Worm (Caenorhabditis elegans) whole organism, L1 larva: Measurements from ENCODE around the gene nex-2.

Source experiments
- aha-1 ChIP-seq: fragments of 150-350 bp; optimal IDR thresholded peaks from 2 replicates; lab custom pipeline; 2014; ENCODE audit warnings: missing biosample characterization, missing genetic modification characterization
- alr-1 ChIP-seq: fragments of 200-800 bp; sonication (Bioruptor generic); optimal IDR thresholded peaks from 2 replicates; lab custom pipeline; 2018; ENCODE audit warnings: borderline replicate concordance, mild to moderate bottlenecking, missing genetic modification characterization, missing compliant biosample characterization
- ceh-82 ChIP-seq, 3 experiments: fragments of 150-350 bp in 1 of 3; sonication (generic microtip) in 2 of 3; optimal IDR thresholded peaks; 2 replicates each; lab custom pipeline; 2014 to 2017; ENCODE audit warnings: missing biosample characterization in 3 of 3, missing genetic modification characterization in 3 of 3
- ceh-88 ChIP-seq: fragments of 200-800 bp; sonication (Bioruptor generic); IDR thresholded peaks from 2 replicates; pipeline ENCODE4 v1.3.6; 2022; ENCODE audit warnings: missing genetic modification characterization, missing compliant biosample characterization
- ceh-90 ChIP-seq: sonication (generic microtip); optimal IDR thresholded peaks from 2 replicates; lab custom pipeline; 2016; ENCODE audit warnings: missing genetic modification characterization, missing compliant biosample characterization
- ces-1 ChIP-seq: fragments of 150-350 bp; optimal IDR thresholded peaks from 2 replicates; lab custom pipeline; 2014; ENCODE audit warnings: missing biosample characterization, missing genetic modification reagents, missing genetic modification characterization
- dpl-1 ChIP-seq, 3 experiments: fragments of 150-350 bp in 2 of 3; sonication (generic microtip) in 1 of 3; optimal IDR thresholded peaks; 2 replicates each; lab custom pipeline; 2014 to 2017; ENCODE audit warnings: missing biosample characterization in 3 of 3, missing genetic modification characterization in 3 of 3, missing genetic modification reagents in 3 of 3
- dsc-1 ChIP-seq: sonication (generic microtip); optimal IDR thresholded peaks from 2 replicates; lab custom pipeline; 2016; ENCODE audit warnings: mild to moderate bottlenecking, missing genetic modification characterization, missing compliant biosample characterization
- efl-1 ChIP-seq, 4 experiments: fragments of 150-350 bp; optimal IDR thresholded peaks in 3 of 4; peaks in 1 of 4; 1 replicate in 1 of 4; 2 replicates in 3 of 4; lab custom pipeline; 2014; ENCODE audit warnings: missing biosample characterization in 2 of 4, missing genetic modification characterization in 2 of 4, missing genetic modification reagents in 2 of 4
- efl-3 ChIP-seq: fragments of 200-800 bp; sonication (Bioruptor generic); optimal IDR thresholded peaks from 2 replicates; lab custom pipeline; 2018; ENCODE audit warnings: mild to moderate bottlenecking, missing genetic modification characterization, missing compliant biosample characterization
- egl-27 ChIP-seq, 2 experiments: fragments of 150-350 bp in 1 of 2; sonication (generic microtip); optimal IDR thresholded peaks; 3 replicates each; lab custom pipeline; 2017 to 2018; ENCODE audit warnings: missing biosample characterization in 2 of 2, missing genetic modification characterization in 2 of 2, missing genetic modification reagents in 2 of 2
- elt-2 ChIP-seq: sonication (generic microtip); optimal IDR thresholded peaks from 2 replicates; lab custom pipeline; 2016; ENCODE audit warnings: missing genetic modification characterization, mild to moderate bottlenecking, inconsistent platforms, missing compliant biosample characterization, missing genetic modification reagents
- elt-3 ChIP-seq, 6 experiments: fragments of 150-350 bp in 1 of 6; sonication (generic microtip); optimal IDR thresholded peaks; 2 replicates each; lab custom pipeline; 2017 to 2018; ENCODE audit warnings: missing biosample characterization in 6 of 6, missing genetic modification characterization in 6 of 6, inconsistent platforms in 1 of 6
- ets-5 ChIP-seq: fragments of 200-800 bp; sonication (Bioruptor generic); IDR thresholded peaks from 2 replicates; pipeline ENCODE4 v1.3.6; 2022; ENCODE audit warnings: missing genetic modification characterization, missing compliant biosample characterization
- fos-1 ChIP-seq: fragments of 150-350 bp; optimal IDR thresholded peaks from 2 replicates; lab custom pipeline; 2014; ENCODE audit warnings: missing biosample characterization, missing genetic modification characterization
- grh-1 ChIP-seq: fragments of 200-800 bp; sonication (Bioruptor generic); IDR thresholded peaks from 2 replicates; pipeline ENCODE4 v1.3.6; 2022; ENCODE audit warnings: missing genetic modification reagents, missing genetic modification characterization, missing compliant biosample characterization
- hlh-4 ChIP-seq: sonication (generic microtip); optimal IDR thresholded peaks from 2 replicates; lab custom pipeline; 2016; ENCODE audit warnings: mild to moderate bottlenecking, missing genetic modification characterization, missing compliant biosample characterization
- lin-35 ChIP-seq, 2 experiments: fragments of 150-350 bp; optimal IDR thresholded peaks; 2 replicates each; lab custom pipeline; 2014; ENCODE audit warnings: missing biosample characterization in 2 of 2, missing genetic modification characterization in 2 of 2, missing genetic modification reagents in 2 of 2
- lin-39 ChIP-seq: fragments of 150-350 bp; optimal IDR thresholded peaks from 2 replicates; lab custom pipeline; 2014; ENCODE audit warnings: missing biosample characterization, missing genetic modification reagents, missing genetic modification characterization
- lir-3 ChIP-seq: sonication (generic microtip); optimal IDR thresholded peaks from 2 replicates; lab custom pipeline; 2016; ENCODE audit warnings: mild to moderate bottlenecking, missing genetic modification characterization, moderate library complexity, missing compliant biosample characterization; ENCODE audit not compliant: poor library complexity
- lsy-2 ChIP-seq, 2 experiments: fragments of 150-350 bp; optimal IDR thresholded peaks; 2 replicates each; lab custom pipeline; 2014; ENCODE audit warnings: missing biosample characterization in 2 of 2, missing genetic modification characterization in 2 of 2
- mab-9 ChIP-seq: fragments of 200-800 bp; sonication (Bioruptor generic); IDR thresholded peaks from 2 replicates; pipeline ENCODE4 v1.3.6; 2022; ENCODE audit warnings: missing genetic modification reagents, missing genetic modification characterization, missing compliant biosample characterization
- mef-2 ChIP-seq: fragments of 150-350 bp; optimal IDR thresholded peaks from 2 replicates; lab custom pipeline; 2014; ENCODE audit warnings: missing biosample characterization, missing genetic modification characterization
- mep-1 ChIP-seq: fragments of 150-350 bp; optimal IDR thresholded peaks from 2 replicates; lab custom pipeline; 2014; ENCODE audit warnings: missing biosample characterization, missing genetic modification characterization
- nhr-11 ChIP-seq: fragments of 150-350 bp; optimal IDR thresholded peaks from 2 replicates; lab custom pipeline; 2014; ENCODE audit warnings: missing biosample characterization, missing genetic modification characterization
- nhr-12 ChIP-seq: sonication (generic microtip); optimal IDR thresholded peaks from 2 replicates; lab custom pipeline; 2017; ENCODE audit warnings: missing biosample characterization, missing genetic modification characterization
- nhr-20 ChIP-seq: sonication (generic microtip); optimal IDR thresholded peaks from 2 replicates; lab custom pipeline; 2016; ENCODE audit warnings: mild to moderate bottlenecking, missing genetic modification characterization, missing compliant biosample characterization
- nhr-28 ChIP-seq: fragments of 150-350 bp; optimal IDR thresholded peaks from 2 replicates; lab custom pipeline; 2014; ENCODE audit warnings: missing biosample characterization, missing genetic modification characterization
- nhr-85 ChIP-seq: sonication (generic microtip); peaks from one replicate; lab custom pipeline; 2016; ENCODE audit warnings: missing genetic modification characterization, inconsistent platforms, missing compliant biosample characterization
- pqm-1 ChIP-seq: sonication (generic microtip); optimal IDR thresholded peaks from 3 replicates; lab custom pipeline; 2017; ENCODE audit warnings: missing biosample characterization, missing genetic modification characterization
- sox-4 ChIP-seq: sonication (generic microtip); optimal IDR thresholded peaks from 2 replicates; lab custom pipeline; 2016; ENCODE audit warnings: missing genetic modification characterization, missing compliant biosample characterization
- sptf-1 ChIP-seq: fragments of 150-350 bp; optimal IDR thresholded peaks from 2 replicates; lab custom pipeline; 2014; ENCODE audit warnings: missing biosample characterization, missing genetic modification characterization
- unc-30 ChIP-seq: sonication (generic microtip); optimal IDR thresholded peaks from 2 replicates; lab custom pipeline; 2017; ENCODE audit warnings: missing biosample characterization, missing genetic modification characterization
- vab-15 ChIP-seq: sonication (generic microtip); optimal IDR thresholded peaks from 2 replicates; lab custom pipeline; 2017; ENCODE audit warnings: missing genotype, mild to moderate bottlenecking, missing genetic modification characterization, missing compliant biosample characterization
- ztf-11 ChIP-seq, 2 experiments: sonication (generic microtip); optimal IDR thresholded peaks; 2 replicates each; lab custom pipeline; 2016 to 2017; ENCODE audit warnings: missing genetic modification characterization in 2 of 2, missing biosample characterization in 1 of 2, missing compliant biosample characterization in 1 of 2
- ztf-4 ChIP-seq: fragments of 150-350 bp; optimal IDR thresholded peaks from 2 replicates; lab custom pipeline; 2014; ENCODE audit warnings: missing biosample characterization, missing genetic modification characterization

The nex-2 gene

DNA sequence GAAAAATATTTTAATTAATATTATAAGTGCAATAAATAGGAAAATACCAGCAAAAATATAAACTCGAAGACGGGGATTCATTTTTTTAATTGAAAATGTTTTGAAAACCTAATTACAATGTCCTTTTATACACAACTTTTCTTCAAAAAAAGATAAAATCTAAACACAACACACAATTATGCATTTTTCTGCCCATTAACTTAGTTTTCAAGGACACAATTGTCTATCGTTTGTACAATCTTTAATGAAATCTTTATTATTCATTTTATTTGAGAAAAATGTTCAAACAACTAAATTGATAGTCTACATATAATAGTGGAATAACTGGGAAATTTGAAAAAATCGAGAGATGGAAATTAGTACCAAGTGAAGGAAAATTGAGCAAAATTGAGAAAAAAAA is 24.2 kb downstream of the nex-2 start, which contains the start of gene T07A5.1:
TSS of gene T07A5.1 (minus strand) at position 149 of the 400 bp plus-strand sequence.
- peak; percentile 15 for TF ChIP-seq lin-39
- TF ChIP-seq ceh-90, result no peak
- TF ChIP-seq nhr-85, result peak; percentile 60
- TF ChIP-seq lir-3 (tag; lab: Kevin White, UChicago), result no peak

ce11 chrIII:10305295-10305694 is 24.9 kb downstream of the nex-2 start:
- TF ChIP-seq sptf-1 (tag; lab: Kevin White, UChicago), result no peak
- no peak for TF ChIP-seq unc-30
- no peak for TF ChIP-seq dpl-1 (GFP tag; optimal IDR thresholded peaks at IDR 0.05; lab: Kevin White, UChicago)
- no peak for TF ChIP-seq efl-1 (optimal IDR thresholded peaks at IDR 0.05; lab: Kevin White, UChicago)
- peak in 1 of 2 experiments; percentile 18 for TF ChIP-seq efl-1 (GFP tag; optimal IDR thresholded peaks at IDR 0.05 in 1 of 2; lab: Kevin White, UChicago)
- TF ChIP-seq nhr-20, result no peak
- TF ChIP-seq vab-15 (tag; lab: Kevin White, UChicago), result no peak
- TF ChIP-seq ceh-82 (tag; optimal IDR thresholded peaks at IDR 0.05; lab: Kevin White, UChicago), result no peak
- no peak for TF ChIP-seq mef-2
- no peak for TF ChIP-seq fos-1 (tag; lab: Kevin White, UChicago)
- TF ChIP-seq ceh-90, result no peak
- peak; percentile 76 for TF ChIP-seq elt-2 (tag; lab: Kevin White, UChicago)
- no peak for TF ChIP-seq dsc-1

DNA sequence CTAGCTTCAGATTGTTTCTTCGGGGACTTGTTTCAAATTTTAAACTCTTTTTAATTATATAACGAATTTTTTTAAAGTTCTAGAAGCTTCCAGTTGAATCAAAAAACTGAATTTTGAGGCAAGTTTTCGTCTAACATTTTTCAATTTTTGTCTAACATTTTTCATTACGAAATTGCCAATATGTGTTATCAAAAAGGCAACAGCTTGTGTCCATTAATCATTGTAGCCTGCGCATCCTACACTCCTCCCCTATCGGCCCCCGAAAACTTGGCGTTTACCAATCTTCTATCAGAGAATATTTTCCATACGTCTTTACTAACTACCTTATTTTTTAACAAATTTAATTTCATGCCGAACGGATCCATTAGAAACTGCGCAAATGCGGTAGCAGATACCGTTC is 30.1 kb downstream of the nex-2 start, which contains the start of gene vglu-3:
TSS of gene vglu-3 (plus strand) at position 301 of the 400 bp plus-strand sequence.
- TF ChIP-seq mep-1 (tag; lab: Kevin White, UChicago) (no peak), nhr-11 (tag; lab: Kevin White, UChicago) (no peak), efl-3 (GFP tag; lab: Kevin White, UChicago) (no peak), alr-1 (tag; lab: Kevin White, UChicago) (no peak), nhr-12 (tag; lab: Kevin White, UChicago) (no peak), ceh-88 (no peak), mab-9 (GFP tag; lab: Robert Waterston, UW) (no peak), lsy-2 (tag; optimal IDR thresholded peaks at IDR 0.05; lab: Kevin White, UChicago) (no peak), dsc-1 (no peak), sox-4 (tag; lab: Kevin White, UChicago) (no peak)

ce11 chrIII:10296904-10297303 is 33.3 kb downstream of the nex-2 start:
- TF ChIP-seq ztf-4 (no peak), nhr-85 (peak; percentile 67), elt-3 (tag; optimal IDR thresholded peaks at IDR 0.05; lab: Kevin White, UChicago) (peak in 1 of 6 experiments; percentile 5), nhr-20 (no peak)
- TF ChIP-seq, all 84 proteins: peak for 2

DNA sequence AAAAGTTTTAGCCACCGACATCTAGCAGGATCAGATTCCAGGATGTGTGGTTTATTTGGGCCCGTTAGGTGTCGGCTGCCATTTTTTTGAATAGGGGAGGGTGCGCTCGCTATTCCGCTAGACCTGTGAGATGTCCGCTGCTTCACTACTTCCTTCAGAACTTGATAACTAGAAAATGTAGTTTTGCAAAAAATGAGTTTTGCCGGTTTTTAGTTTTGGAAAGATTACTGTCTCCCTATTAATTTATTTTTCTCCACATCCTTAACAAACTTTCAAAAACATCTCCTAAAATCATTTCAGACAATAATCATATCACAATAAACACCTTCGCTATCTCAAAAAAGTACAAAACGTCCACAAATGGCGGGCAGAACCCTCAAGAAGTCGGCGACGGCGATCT is 35.4 kb downstream of the nex-2 start, which contains the start of gene vglu-2:
TSS of gene vglu-2 (plus strand) at position 301 of the 400 bp plus-strand sequence.
- TF ChIP-seq ets-5, result no peak
- no peak for TF ChIP-seq unc-30
- TF ChIP-seq elt-2 (tag; lab: Kevin White, UChicago), result no peak
- no peak for TF ChIP-seq aha-1
- no peak for TF ChIP-seq hlh-4
- no peak for TF ChIP-seq ztf-11 (tag; optimal IDR thresholded peaks at IDR 0.05; lab: Kevin White, UChicago)
- no peak for TF ChIP-seq grh-1 (GFP tag; lab: Robert Waterston, UW)
- TF ChIP-seq ces-1, result no peak

- TF ChIP-seq pqm-1 (tag; lab: Kevin White, UChicago), result no peak
- TF ChIP-seq lin-35 (GFP tag; optimal IDR thresholded peaks at IDR 0.05; lab: Kevin White, UChicago), result no peak
- no peak for TF ChIP-seq egl-27 (tag; optimal IDR thresholded peaks at IDR 0.05; lab: Kevin White, UChicago)
- TF ChIP-seq nhr-28 (tag; lab: Kevin White, UChicago), result no peak
- TF ChIP-seq sox-4 (tag; lab: Kevin White, UChicago), result no peak
- no peak for TF ChIP-seq ets-5
Observed at ce11 chrIII:10293946-10294345, 36.3 kb downstream of the nex-2 start.
